Worm (Caenorhabditis elegans) whole organism, young adult: ENCODE data around the gene B0513.4.

Experiments
- bed-1 ChIP-seq: fragments of 200-800 bp; sonication (Bioruptor generic); IDR thresholded peaks from 2 replicates; pipeline ENCODE4 v1.3.6; 2022; ENCODE audit warnings: missing genetic modification reagents, missing genetic modification characterization, missing compliant biosample characterization
- dpl-1 ChIP-seq: fragments of 150-350 bp; optimal IDR thresholded peaks from 2 replicates; lab custom pipeline; 2014; ENCODE audit warnings: missing biosample characterization, missing genetic modification reagents, missing genetic modification characterization
- ekl-4 ChIP-seq: fragments of 200-800 bp; sonication (Bioruptor generic); IDR thresholded peaks from 2 replicates; pipeline ENCODE4 v1.3.6; 2022; ENCODE audit warnings: missing genetic modification reagents, missing genetic modification characterization, missing compliant biosample characterization
- hmg-20 ChIP-seq: fragments of 200-800 bp; sonication (Bioruptor generic); IDR thresholded peaks from 2 replicates; pipeline ENCODE4 v1.3.6; 2022; ENCODE audit warnings: missing genetic modification reagents, missing genetic modification characterization, missing compliant biosample characterization
- lir-1 ChIP-seq: fragments of 200-800 bp; sonication (Bioruptor generic); conservative IDR thresholded peaks from 2 replicates; pipeline ENCODE4 v1.3.6; 2022; ENCODE audit warnings: missing genetic modification reagents, missing genetic modification characterization, missing compliant biosample characterization
- lsy-27 ChIP-seq: sonication (generic microtip); optimal IDR thresholded peaks from 2 replicates; lab custom pipeline; 2017; ENCODE audit warnings: missing genetic modification characterization, mild to moderate bottlenecking, missing compliant biosample characterization, antibody characterized with exemption, missing genotype, borderline replicate concordance; ENCODE audit not compliant: insufficient read depth
- nfya-1 ChIP-seq: sonication (generic microtip); optimal IDR thresholded peaks from 2 replicates; lab custom pipeline; 2017; ENCODE audit warnings: antibody characterized with exemption, missing compliant biosample characterization, missing genetic modification characterization, borderline replicate concordance; ENCODE audit not compliant: insufficient read depth
- ztf-26 ChIP-seq: sonication (generic microtip); optimal IDR thresholded peaks from 2 replicates; lab custom pipeline; 2017; ENCODE audit warnings: missing genetic modification characterization, missing compliant biosample characterization

DNA sequence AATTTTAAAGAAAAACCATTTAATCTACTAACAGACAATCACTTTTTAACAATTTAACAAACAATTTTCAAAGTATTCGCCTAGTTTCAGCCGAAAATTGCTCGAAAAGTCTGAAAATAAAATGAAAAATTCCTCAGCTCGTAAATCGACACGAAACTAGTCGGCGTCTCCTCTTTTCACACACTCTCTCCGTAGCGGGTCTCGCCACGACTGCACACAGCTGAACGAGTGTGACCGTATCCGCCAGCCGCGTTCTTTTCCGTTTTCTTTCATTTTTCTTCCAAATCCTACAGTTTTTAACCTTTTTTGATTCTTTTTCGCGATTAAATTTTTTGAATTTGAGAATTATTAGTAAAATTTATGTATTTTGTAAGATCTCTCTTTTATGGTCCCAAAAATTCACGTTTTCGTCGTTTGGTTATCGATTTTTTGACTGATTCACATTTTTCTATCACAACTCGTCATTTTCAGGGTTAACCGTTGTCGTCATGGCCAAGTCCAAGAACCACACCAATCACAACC lies 1.9 kb downstream of the B0513.4 start, which contains the start of gene rpl-29:
- TF ChIP-seq ekl-4 (GFP tag; lab: Robert Waterston, UW), result peak; percentile 72
- TF ChIP-seq lir-1, result peak; percentile 48; the same call in 1 of the 2 replicates
- TF ChIP-seq lsy-27 (tag; lab: Kevin White, UChicago), result no peak
- TF ChIP-seq ztf-26 (tag; lab: Kevin White, UChicago), result no peak
- TF ChIP-seq hmg-20, result peak; percentile 70; the same call in 1 of the 2 replicates
- TF ChIP-seq bed-1 (GFP tag; lab: Robert Waterston, UW), result no peak
- TF ChIP-seq dpl-1 (GFP tag; lab: Kevin White, UChicago), result peak; percentile 39
- TF ChIP-seq nfya-1 (tag; lab: Kevin White, UChicago), result no peak
